Worm (Caenorhabditis elegans) whole organism, midembryonic: ENCODE results near the gene C04H4.1.

Experiments
- klf-2 ChIP-seq: fragments of 200-800 bp; sonication (Bioruptor generic); conservative IDR thresholded peaks from 2 replicates; pipeline ENCODE4 v1.3.6; 2022; ENCODE audit warnings: missing genetic modification reagents, missing genetic modification characterization, missing compliant biosample characterization
- ztf-23 ChIP-seq: fragments of 200-800 bp; sonication (Bioruptor generic); IDR thresholded peaks from 2 replicates; pipeline ENCODE4 v1.3.6; 2022; ENCODE audit warnings: missing genetic modification reagents, missing genetic modification characterization, missing compliant biosample characterization

ce11 chrII:7940848-7941247, 17.8 kb upstream of the C04H4.1 start, which contains the start of gene ZK669.3:
- TF ChIP-seq klf-2 (GFP tag; lab: Robert Waterston, UW) (no peak), ztf-23 (GFP tag; lab: Robert Waterston, UW) (no peak)
